Worm (Caenorhabditis elegans): Measurements from ENCODE around the gene ZK632.9.

Gene ZK632.9

DNA sequence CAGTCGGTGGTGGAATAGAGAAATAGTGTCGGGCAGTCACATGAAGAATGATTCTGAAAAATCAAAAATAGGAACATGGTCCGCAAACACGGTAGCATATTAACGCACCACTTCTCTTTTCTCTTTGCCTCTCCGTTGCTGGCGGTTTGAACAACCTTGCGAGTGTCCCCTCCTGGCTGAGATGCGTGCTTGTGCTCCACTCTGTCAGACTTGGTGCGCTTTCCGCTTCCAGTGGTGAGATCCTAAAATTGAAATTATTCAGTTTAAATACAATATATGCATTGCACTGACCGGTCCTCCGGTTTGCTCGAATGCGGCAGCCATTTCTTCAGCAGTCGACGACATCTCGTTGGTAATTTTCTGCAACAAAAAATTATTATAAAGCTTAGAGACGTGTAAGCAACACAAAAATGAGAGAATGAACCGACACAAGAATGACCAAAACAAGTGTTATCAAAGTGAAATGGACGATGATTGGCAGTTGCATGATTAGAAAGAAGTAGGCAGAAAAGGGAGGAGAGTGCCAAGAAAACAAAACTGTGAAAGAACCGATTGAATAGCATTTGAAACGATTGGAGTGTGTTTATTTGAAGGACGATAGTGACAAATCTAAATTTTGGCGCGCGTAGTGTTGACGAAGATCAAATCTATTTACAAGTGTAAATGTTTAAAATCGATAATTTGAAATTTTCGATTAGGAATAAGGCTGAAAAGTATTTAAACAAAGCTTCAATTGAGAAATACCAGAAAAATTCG lies at the start of gene ZK632.9:
ZK632.9 (minus strand) TSS at position 360 of the 756 bp plus-strand sequence.
- no peak for TF ChIP-seq unc-62 (GFP tag; optimal IDR thresholded peaks at IDR 0.05)

DNA sequence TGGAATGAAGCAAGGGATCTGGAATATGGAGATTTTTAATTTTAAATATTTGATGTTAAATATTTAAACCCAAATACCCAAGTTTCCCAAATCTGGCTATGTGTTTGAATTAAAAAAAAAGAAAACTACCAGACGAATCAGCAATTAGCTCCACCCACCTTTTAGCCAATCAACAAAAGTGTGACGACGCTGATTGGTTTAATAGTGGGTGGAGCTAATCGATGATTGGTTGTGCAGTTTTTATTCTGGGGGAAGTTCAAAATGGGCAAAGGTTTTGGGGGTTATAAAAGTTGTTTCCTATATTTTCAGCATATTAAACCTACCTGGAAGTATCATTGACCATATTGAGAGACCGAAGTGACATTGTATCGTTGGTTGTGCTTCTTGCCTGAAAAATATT lies 49.3 kb upstream of the ZK632.9 start:
- no peak for TF ChIP-seq unc-62 (GFP tag; optimal IDR thresholded peaks at IDR 0.05)

DNA sequence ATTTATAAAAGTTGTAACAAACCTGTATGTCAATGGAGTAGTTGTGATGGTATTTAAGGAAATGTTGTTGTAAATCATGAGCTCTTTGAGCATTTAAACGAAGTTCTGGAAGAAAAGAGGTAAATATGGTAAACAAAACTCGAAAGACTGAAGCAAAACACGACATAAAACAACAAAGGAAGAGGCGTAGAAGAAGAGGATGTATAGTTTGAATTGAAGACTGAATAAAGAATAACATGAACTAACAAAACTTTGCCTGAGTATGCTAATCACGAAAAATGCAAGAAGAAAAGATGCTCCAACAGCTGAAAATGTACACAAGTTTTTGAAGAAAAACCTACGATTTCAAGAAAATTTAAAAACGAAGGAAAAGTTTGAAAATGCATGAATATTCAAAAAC lies 45.8 kb upstream of the ZK632.9 start, which contains the start of gene ZK757.1:
ZK757.1 (minus strand) TSS at position 101 of the 400 bp plus-strand sequence.
- TF ChIP-seq unc-62 (GFP tag; optimal IDR thresholded peaks at IDR 0.05): no peak

DNA sequence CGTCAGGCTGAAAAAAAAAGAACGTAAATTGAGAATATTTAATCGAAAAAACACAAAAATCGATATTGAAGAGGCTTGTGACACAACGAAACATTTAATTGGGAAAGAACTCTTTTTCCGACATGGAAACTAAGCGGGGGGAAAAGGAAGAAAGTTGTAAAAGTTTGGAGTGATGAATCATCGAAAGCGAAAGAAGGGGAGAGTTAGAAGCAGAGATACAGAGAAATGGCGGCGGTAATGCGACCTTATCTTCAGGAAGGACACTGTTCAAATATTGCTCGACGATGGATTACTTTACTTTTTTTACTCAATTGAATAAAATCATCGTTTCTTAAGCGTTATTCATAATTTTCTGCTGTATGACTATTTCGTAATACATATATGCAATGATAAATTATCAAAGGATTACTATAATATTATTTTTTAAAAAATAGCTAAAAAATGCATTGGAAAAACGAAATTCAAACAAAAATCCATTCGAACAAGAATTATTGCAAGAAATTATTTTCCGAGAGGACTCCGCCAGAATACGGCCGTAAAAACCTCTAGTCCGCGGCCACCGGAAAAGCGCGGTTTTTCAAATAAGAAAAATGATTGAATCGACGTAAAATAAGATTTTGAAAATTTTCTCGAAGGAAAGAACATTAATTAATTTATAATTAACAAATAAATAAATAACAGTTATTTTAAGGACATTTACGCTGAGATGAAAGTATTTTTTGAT lies 42.7 kb upstream of the ZK632.9 start, which contains the start of gene dhhc-4:
dhhc-4 (minus strand) TSS at position 13 of the 724 bp plus-strand sequence.
- TF ChIP-seq unc-62 (GFP tag; optimal IDR thresholded peaks at IDR 0.05): no peak

DNA sequence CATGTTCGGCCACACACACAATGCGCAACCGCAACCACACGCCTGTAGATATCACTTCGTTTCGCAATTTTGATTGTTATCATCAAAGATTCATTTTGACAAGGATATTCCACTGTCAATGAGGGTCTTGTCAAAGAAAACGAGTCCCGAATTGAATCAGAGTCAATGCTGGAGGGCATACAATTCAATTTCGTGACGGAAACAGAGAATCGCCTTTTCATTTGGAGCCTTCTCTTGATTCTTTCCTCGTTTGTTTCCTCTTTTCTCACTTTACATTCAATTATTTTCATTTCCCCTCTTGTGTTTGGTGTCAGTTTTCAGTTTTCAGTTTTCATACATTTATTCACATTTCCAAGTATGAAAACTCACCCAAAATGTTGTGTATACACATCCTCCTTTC lies 42.1 kb upstream of the ZK632.9 start:
- TF ChIP-seq unc-62 (GFP tag; optimal IDR thresholded peaks at IDR 0.05): no peak

DNA sequence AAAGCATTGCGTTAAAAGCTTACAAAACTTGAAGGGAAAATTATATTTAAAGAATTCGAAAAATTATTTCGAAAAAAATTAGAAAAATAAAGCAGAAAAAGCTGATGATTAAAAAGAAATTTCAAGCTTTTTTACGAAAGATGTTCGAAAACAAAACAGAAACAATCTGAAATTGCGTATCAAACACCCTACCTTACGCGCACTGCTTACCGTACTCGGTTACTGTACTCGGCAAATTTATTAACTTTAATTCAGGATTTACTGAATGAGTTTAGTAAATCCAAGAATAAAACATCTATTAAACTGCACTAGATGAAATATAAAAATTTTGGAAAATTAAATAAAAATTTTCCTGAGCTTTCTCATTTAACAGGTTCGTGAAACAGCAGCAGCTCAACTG lies 37.2 kb upstream of the ZK632.9 start:
- no peak for TF ChIP-seq unc-62 (GFP tag; optimal IDR thresholded peaks at IDR 0.05)

DNA sequence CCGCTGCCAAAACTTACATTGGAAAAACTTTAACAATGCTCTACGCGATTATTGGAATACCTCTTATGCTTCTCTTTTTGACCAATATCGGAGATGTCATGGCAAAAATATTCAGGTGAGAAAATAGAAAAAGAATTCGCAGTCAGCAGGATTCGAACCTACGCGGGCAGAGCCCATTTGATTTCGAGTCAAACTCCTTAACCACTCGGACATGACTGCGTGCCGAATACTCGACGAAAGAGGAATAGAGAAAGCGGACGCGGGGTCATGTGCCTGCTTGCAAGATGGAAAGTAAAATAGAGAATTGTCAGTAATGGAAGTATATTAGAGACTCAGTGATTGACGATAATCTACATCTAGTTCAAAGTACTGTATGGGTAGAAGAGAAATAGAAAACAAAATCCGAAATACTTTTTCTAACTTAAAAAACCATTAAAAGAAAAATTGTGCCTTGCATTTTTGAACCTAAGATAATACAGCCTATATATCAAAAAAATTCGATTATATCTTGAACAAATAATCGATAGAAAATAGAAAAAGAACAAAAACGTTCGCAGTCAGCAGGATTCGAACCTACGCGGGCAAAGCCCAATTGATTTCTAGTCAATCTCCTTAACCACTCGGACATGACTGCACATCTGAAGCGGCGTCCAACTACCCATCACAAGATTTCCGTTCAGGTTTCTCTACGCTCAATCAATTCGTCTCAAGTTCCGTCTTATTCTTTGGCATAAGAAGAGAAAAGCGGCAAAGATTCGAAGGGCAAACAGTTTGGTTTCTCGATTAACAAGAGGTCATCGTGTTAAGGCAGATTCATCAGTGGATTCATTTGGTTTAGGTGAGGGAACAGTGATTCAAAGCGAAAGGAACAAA lies 36.5 kb upstream of the ZK632.9 start:
- no peak for TF ChIP-seq unc-62 (GFP tag; optimal IDR thresholded peaks at IDR 0.05)

DNA sequence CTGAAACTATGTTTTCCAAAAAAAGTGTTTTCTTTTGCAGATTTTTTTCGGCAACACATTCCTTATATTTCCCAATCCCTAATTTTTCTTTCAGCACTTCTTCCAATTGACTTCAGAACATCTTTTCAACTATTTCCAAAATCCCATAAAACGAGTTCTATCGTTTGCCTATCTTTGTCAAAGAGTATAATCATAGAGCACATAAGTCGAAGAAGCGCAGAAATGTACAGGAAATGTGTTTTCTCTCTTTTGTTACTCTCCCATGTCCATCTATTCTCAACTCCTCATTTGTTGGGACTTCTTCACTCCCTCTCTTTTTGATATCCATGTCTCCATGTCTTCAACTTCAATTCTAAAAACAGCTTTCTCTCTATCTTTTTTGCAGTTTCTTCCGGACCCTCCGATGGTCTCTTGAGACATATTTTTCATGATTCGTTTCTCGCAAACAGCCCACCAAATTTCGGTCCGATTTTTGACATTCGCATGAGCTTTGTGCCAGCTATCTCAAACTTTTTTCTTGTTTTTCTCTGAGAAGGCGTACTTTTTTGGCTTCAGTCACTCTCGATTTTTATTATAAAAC lies 35.1 kb upstream of the ZK632.9 start, which contains the start of gene twk-48:
twk-48 (plus strand) TSS at position 530 of the 580 bp plus-strand sequence.
- no peak for TF ChIP-seq unc-62 (GFP tag; optimal IDR thresholded peaks at IDR 0.05)

DNA sequence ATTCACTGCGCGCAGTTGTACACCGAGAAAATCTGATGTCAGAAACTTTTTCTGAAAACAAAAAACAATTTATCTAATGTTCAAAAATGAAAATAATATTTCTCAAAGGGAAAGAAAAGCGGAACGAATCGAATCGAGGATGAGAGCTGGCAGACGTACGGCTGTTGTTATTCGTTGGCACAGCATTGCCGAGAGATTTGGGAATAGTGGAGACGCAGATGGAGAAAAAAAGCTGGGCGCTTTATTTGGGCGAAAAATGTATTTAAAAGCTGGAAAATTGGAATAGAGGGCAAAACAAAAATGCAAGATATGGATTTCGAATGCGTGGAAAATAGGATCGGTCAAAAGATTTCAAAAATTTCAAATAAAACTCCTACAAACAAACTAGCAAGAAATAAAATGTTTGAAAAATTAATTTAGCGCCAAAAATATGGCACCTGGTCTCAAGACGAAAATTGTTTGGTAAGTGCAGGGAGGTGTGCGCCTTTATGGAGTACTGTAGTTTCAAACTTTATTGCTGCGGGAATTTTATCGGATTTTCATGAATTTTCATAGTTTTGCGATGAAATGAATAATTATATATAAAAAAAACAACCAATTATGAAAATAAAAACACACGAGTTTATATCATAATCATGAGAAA lies 34.0 kb upstream of the ZK632.9 start, which contains the start of gene gpdh-2:
gpdh-2 (minus strand) TSS at position 51 of the 643 bp plus-strand sequence.
- no peak for TF ChIP-seq unc-62 (GFP tag; optimal IDR thresholded peaks at IDR 0.05)

DNA sequence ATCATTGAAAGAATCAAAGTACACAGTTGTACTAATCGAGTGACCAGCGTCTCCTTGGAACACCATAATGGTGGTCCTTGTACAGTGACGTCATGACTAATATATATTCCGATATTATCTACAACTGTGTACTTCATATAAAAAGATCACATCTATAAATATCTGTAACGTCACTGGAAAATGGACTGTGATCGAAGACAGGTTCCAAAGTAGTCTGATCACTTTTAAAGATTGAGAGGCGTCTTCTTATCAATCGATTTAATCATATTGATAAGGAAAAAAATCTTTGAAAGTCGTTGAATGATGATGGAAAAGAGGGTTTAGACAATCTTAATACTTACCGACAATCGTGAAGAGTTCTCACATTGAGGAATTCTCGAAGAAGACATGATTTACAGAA lies 32.8 kb upstream of the ZK632.9 start:
- TF ChIP-seq unc-62 (GFP tag; optimal IDR thresholded peaks at IDR 0.05): no peak

DNA sequence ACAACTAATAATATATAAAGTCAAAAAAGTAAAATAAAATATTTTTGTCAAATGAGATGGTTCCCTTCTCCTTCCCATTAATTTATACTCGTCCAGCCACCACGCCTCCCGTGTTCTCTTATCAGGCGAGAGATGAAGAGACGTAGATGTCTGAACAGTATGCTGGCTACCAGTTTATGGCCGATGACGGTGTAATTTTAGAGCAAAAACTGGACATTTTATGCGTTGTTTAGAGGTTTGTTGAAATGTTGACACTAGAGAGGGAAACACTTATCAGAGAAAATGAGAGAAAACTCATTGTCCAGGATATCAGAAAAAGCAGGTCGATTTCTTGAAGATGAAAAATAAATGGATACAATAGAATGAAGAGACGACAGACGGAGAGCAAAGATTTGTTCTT lies 31.9 kb upstream of the ZK632.9 start:
- no peak for TF ChIP-seq unc-62 (GFP tag; optimal IDR thresholded peaks at IDR 0.05)

DNA sequence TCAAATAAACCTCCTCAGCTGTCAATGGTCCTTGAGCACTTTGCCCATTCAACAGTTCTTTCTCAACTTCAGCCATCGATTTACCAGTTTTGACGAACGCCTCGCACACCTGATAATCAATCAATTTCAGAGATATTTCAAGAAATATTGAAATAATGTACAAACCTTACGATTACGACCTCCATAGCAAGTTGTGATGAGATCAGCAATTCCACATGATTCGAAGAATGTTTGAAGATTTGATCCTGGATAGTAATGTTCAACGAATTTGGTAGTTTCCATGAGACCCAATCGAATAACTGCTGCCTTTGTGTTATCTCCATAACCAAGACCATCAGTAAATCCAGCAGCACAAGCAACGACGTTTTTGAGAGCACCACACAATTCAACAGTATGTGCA lies 29.7 kb upstream of the ZK632.9 start:
- no peak for TF ChIP-seq unc-62 (GFP tag; optimal IDR thresholded peaks at IDR 0.05)

DNA sequence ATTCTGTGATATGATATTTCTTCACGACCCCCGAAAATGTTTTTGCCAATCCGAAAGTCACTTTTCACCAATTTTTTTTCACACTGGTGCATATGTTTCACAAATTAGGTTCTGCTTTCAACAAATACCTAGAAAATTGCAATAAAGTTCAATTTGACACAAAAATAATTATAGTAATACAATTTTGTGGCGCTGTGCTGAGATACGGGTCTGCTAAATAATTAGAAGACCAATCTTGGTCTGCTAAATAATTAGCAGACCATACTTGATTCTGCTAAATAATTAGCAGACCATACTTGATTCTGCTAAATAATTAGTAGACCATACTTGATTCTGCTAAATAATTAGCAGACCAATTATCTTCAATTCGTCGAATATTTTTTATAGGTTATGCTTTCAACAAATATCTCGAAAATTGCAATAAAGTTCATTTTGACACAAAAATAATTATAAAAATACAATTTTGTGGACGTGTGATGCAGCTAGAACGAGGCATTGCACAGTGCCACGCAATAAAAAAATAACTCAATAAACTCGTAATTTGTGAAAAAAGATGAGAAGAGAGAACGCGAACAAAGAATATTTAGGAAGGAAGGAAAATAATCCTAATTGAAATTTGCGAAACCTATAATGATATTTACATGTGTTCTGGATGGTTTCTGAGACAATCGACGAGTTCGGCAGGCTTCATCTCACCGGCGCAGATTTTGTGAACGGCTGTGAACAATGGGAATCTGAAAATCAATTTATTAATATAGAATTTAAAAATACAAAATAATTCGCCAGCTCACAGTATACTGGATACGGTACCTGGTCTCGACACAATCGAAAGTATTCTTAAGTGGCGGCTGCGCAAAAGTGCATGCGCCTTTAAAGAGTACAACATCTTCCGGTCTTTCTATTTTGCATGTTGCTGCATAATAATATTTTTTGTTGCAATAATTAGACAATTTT lies 28.7 kb upstream of the ZK632.9 start:
- no peak for TF ChIP-seq unc-62 (GFP tag; optimal IDR thresholded peaks at IDR 0.05)

DNA sequence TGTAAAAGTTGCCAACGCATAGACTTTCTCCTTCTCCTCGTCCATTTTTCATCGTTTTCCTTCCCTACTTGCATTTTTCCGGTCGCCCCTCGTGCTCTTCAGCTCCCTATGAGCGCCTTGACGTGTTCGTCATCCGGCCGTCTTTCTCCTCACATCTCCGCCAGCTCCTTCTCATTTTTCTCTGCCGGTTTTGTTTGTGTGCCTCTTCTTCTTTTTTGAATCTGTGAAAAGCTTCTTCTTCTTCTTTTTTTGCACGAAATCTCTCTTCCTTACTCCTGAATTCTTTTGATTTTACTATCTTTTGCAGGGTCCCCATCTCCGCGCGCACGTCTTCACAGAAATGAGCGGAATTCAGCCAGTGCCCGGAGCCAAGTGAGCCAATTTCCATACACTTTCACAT lies 26.3 kb upstream of the ZK632.9 start, which contains the start of gene K11H3.3:
K11H3.3 (plus strand) TSS at position 308 of the 400 bp plus-strand sequence.
- TF ChIP-seq unc-62 (GFP tag; optimal IDR thresholded peaks at IDR 0.05): no peak

All from whole organism, dauer.